Worm (Caenorhabditis elegans): Measurements from ENCODE around the gene sri-4.

sri-4 gene

ce11 chrV:730216-730615, 17.9 kb upstream of the sri-4 start:
- peak; percentile 13 for TF ChIP-seq blmp-1 (tag; optimal IDR thresholded peaks at IDR 0.05)
- TF ChIP-seq ceh-88 (GFP tag; IDR thresholded peaks at IDR 0.05), result no peak; the same call in 1 of the 2 replicates
- TF ChIP-seq isw-1 (GFP tag; IDR thresholded peaks at IDR 0.05), result no peak
- no peak for TF ChIP-seq fos-1 (tag; optimal IDR thresholded peaks at IDR 0.05)
- TF ChIP-seq pqm-1 (tag; optimal IDR thresholded peaks at IDR 0.05), result no peak
- TF ChIP-seq nhr-71 (tag; optimal IDR thresholded peaks at IDR 0.05), result peak; percentile 88
- TF ChIP-seq zag-1 (tag; optimal IDR thresholded peaks at IDR 0.05), result no peak
- TF ChIP-seq hpl-2 (GFP tag; optimal IDR thresholded peaks at IDR 0.05), result no peak
- TF ChIP-seq ceh-8 (GFP tag; optimal IDR thresholded peaks at IDR 0.05), result no peak
- TF ChIP-seq sup-37 (GFP tag; optimal IDR thresholded peaks at IDR 0.05), result peak; percentile 77
- no peak for TF ChIP-seq lin-13 (GFP tag; optimal IDR thresholded peaks at IDR 0.05)
- TF ChIP-seq C16A3.4 (tag; optimal IDR thresholded peaks at IDR 0.05), result peak; percentile 49
- peak in 1 of 2 experiments; percentile 6 for TF ChIP-seq efl-1 (optimal IDR thresholded peaks at IDR 0.05)
- no peak for TF ChIP-seq efl-1 (GFP tag; optimal IDR thresholded peaks at IDR 0.05 in 1 of 2)
- TF ChIP-seq nhr-77 (tag; optimal IDR thresholded peaks at IDR 0.05), result no peak
- peak in 1 of 2 experiments; percentile 73 for TF ChIP-seq mdl-1 (tag; optimal IDR thresholded peaks at IDR 0.05)
- TF ChIP-seq nhr-85 (tag), result peak; percentile 71
- no peak for TF ChIP-seq tlp-1 (tag; optimal IDR thresholded peaks at IDR 0.05)
- peak; percentile 56; the same call in 1 of the 2 replicates for TF ChIP-seq grh-1 (GFP tag; IDR thresholded peaks at IDR 0.05)
- TF ChIP-seq C34B4.2 (tag; optimal IDR thresholded peaks at IDR 0.05), result no peak
- TF ChIP-seq ceh-90 (tag; optimal IDR thresholded peaks at IDR 0.05), result no peak
- TF ChIP-seq zip-4 (GFP tag; optimal IDR thresholded peaks at IDR 0.05), result no peak
- TF ChIP-seq fkh-8 (tag; optimal IDR thresholded peaks at IDR 0.05), result no peak
- TF ChIP-seq dsc-1 (tag; optimal IDR thresholded peaks at IDR 0.05), result no peak
- no peak for TF ChIP-seq pax-3 (tag; optimal IDR thresholded peaks at IDR 0.05)
- no peak for TF ChIP-seq nhr-28 (tag; optimal IDR thresholded peaks at IDR 0.05)
- peak; percentile 44 for TF ChIP-seq rnt-1 (tag; optimal IDR thresholded peaks at IDR 0.05)
- no peak for TF ChIP-seq unc-62 (GFP tag; optimal IDR thresholded peaks at IDR 0.05)
- no peak for TF ChIP-seq nhr-76 (tag; optimal IDR thresholded peaks at IDR 0.05)
- TF ChIP-seq ztf-11 (tag; optimal IDR thresholded peaks at IDR 0.05), result peak in 1 of 2 experiments; percentile 32
- TF ChIP-seq ces-1 (GFP tag; optimal IDR thresholded peaks at IDR 0.05), result no peak
- TF ChIP-seq ceh-82 (tag; optimal IDR thresholded peaks at IDR 0.05), result no peak
- no peak for TF ChIP-seq efl-3 (GFP tag; optimal IDR thresholded peaks at IDR 0.05)
- TF ChIP-seq fkh-4 (tag; optimal IDR thresholded peaks at IDR 0.05; ENCODE audit: borderline replicate concordance), result no peak
- TF ChIP-seq ama-1 (optimal IDR thresholded peaks at IDR 0.05), result peak; percentile 43
- TF ChIP-seq nhr-237 (tag; optimal IDR thresholded peaks at IDR 0.05), result no peak
- TF ChIP-seq unc-86 (tag; optimal IDR thresholded peaks at IDR 0.05), result no peak
- no peak for TF ChIP-seq irx-1 (tag; optimal IDR thresholded peaks at IDR 0.05)
- TF ChIP-seq jun-1 (tag; optimal IDR thresholded peaks at IDR 0.05), result no peak
- no peak for TF ChIP-seq egl-13 (tag; optimal IDR thresholded peaks at IDR 0.05)
- no peak for TF ChIP-seq ets-5 (GFP tag; IDR thresholded peaks at IDR 0.05)
- TF ChIP-seq nhr-90 (tag; optimal IDR thresholded peaks at IDR 0.05; ENCODE audit: poor library complexity), result peak; percentile 74
- peak; percentile 75 for TF ChIP-seq nhr-20 (tag; optimal IDR thresholded peaks at IDR 0.05)
- peak; percentile 71 for TF ChIP-seq lin-14 (GFP tag; optimal IDR thresholded peaks at IDR 0.05)
- TF ChIP-seq ceh-63 (GFP tag; optimal IDR thresholded peaks at IDR 0.05), result no peak
- TF ChIP-seq aly-2 (tag; optimal IDR thresholded peaks at IDR 0.05), result no peak
- TF ChIP-seq unc-130 (tag; optimal IDR thresholded peaks at IDR 0.05), result no peak
- peak; percentile 59 for TF ChIP-seq ztf-4 (tag; optimal IDR thresholded peaks at IDR 0.05)
- TF ChIP-seq nhr-84 (tag; optimal IDR thresholded peaks at IDR 0.05), result no peak
- TF ChIP-seq mef-2 (tag; optimal IDR thresholded peaks at IDR 0.05), result no peak
- no peak for TF ChIP-seq unc-98 (GFP tag; IDR thresholded peaks at IDR 0.05)
- TF ChIP-seq skn-1 (tag; optimal IDR thresholded peaks at IDR 0.05), result no peak
- no peak for TF ChIP-seq aha-1 (tag; optimal IDR thresholded peaks at IDR 0.05)
- peak; percentile 5 for TF ChIP-seq xbp-1 (tag; optimal IDR thresholded peaks at IDR 0.05)
- no peak for TF ChIP-seq vab-15 (tag; optimal IDR thresholded peaks at IDR 0.05)
